Worm (Caenorhabditis elegans) whole organism, L4 larva: Measurements from ENCODE around the gene F29A7.6.
A peak's percentile ranks its signal among the peaks of the same experiment; 100 is the strongest.

Experiments
- F10B5.3 ChIP-seq: sonication (generic microtip); optimal IDR thresholded peaks from 2 replicates; lab custom pipeline; 2016; ENCODE audit warnings: mild to moderate bottlenecking, missing genetic modification characterization, missing compliant biosample characterization
- F37D6.2 ChIP-seq: sonication (generic microtip); optimal IDR thresholded peaks from 2 replicates; lab custom pipeline; 2016; ENCODE audit warnings: mild to moderate bottlenecking, missing genetic modification characterization, missing compliant biosample characterization
- F49E8.2 ChIP-seq: sonication (generic microtip); optimal IDR thresholded peaks from 2 replicates; lab custom pipeline; 2016; ENCODE audit warnings: missing compliant biosample characterization, mild to moderate bottlenecking, missing genetic modification characterization, borderline replicate concordance
- T20F7.1 ChIP-seq: fragments of 200-800 bp; sonication (Bioruptor generic); optimal IDR thresholded peaks from 2 replicates; lab custom pipeline; 2018; ENCODE audit warnings: mild to moderate bottlenecking, missing genetic modification characterization, missing compliant biosample characterization
- Y75B8A.6 ChIP-seq: fragments of 200-800 bp; sonication (Bioruptor generic); IDR thresholded peaks from 2 replicates; pipeline ENCODE4 v1.3.6; 2022; ENCODE audit warnings: missing genetic modification reagents, missing genetic modification characterization, missing compliant biosample characterization
- ZK546.5 ChIP-seq, 2 experiments: sonication (generic microtip); optimal IDR thresholded peaks; 2 replicates each; lab custom pipeline; 2017; ENCODE audit warnings: missing biosample characterization in 2 of 2, missing genetic modification characterization in 2 of 2
- aly-2 ChIP-seq: sonication (generic microtip); optimal IDR thresholded peaks from 2 replicates; lab custom pipeline; 2018; ENCODE audit warnings: missing biosample characterization, missing genetic modification characterization
- arid-1 ChIP-seq: fragments of 200-800 bp; sonication (Bioruptor generic); conservative IDR thresholded peaks from 2 replicates; pipeline ENCODE4 v1.3.6; 2022; ENCODE audit warnings: missing genetic modification reagents, missing genetic modification characterization, missing compliant biosample characterization
- attf-4 ChIP-seq: sonication (generic microtip); optimal IDR thresholded peaks from 3 replicates; lab custom pipeline; 2017; ENCODE audit warnings: missing biosample characterization, missing genetic modification characterization
- ceh-32 ChIP-seq: sonication (generic microtip); optimal IDR thresholded peaks from 2 replicates; lab custom pipeline; 2016; ENCODE audit warnings: mild to moderate bottlenecking, missing genetic modification characterization, missing compliant biosample characterization; ENCODE audit not compliant: poor library complexity
- ceh-44 ChIP-seq: fragments of 200-800 bp; sonication (Bioruptor generic); IDR thresholded peaks from 2 replicates; pipeline ENCODE4 v1.3.6; 2022; ENCODE audit warnings: missing genetic modification reagents, missing genetic modification characterization, missing compliant biosample characterization
- ceh-62 ChIP-seq: sonication (generic microtip); optimal IDR thresholded peaks from 2 replicates; lab custom pipeline; 2017; ENCODE audit warnings: missing biosample characterization, missing genetic modification characterization
- ceh-82 ChIP-seq: sonication (generic microtip); optimal IDR thresholded peaks from 2 replicates; lab custom pipeline; 2017; ENCODE audit warnings: missing biosample characterization, missing genetic modification characterization
- ces-1 ChIP-seq: fragments of 150-350 bp; sonication (generic microtip); optimal IDR thresholded peaks from 4 replicates; lab custom pipeline; 2014; ENCODE audit warnings: missing biosample characterization, missing genetic modification reagents, missing genetic modification characterization
- ctbp-1 ChIP-seq: fragments of 200-800 bp; sonication (Bioruptor generic); IDR thresholded peaks from 2 replicates; pipeline ENCODE4 v1.3.6; 2022; ENCODE audit warnings: missing genetic modification reagents, missing genetic modification characterization, missing compliant biosample characterization
- daf-19 ChIP-seq: fragments of 200-800 bp; sonication (Bioruptor generic); conservative IDR thresholded peaks from 2 replicates; pipeline ENCODE4 v1.3.6; 2022; ENCODE audit warnings: missing genetic modification characterization, missing compliant biosample characterization
- dmd-6 ChIP-seq: fragments of 200-800 bp; sonication (Bioruptor generic); IDR thresholded peaks from 2 replicates; pipeline ENCODE4 v1.3.6; 2022; ENCODE audit warnings: missing genetic modification reagents, missing genetic modification characterization, missing compliant biosample characterization
- dmd-8 ChIP-seq: fragments of 200-800 bp; sonication (Bioruptor generic); IDR thresholded peaks from 2 replicates; pipeline ENCODE4 v1.3.6; 2022; ENCODE audit warnings: missing genetic modification characterization, missing compliant biosample characterization
- duxl-1 ChIP-seq: sonication (generic microtip); optimal IDR thresholded peaks from 2 replicates; lab custom pipeline; 2016; ENCODE audit warnings: mild to moderate bottlenecking, missing genetic modification characterization, moderate library complexity, missing compliant biosample characterization; ENCODE audit not compliant: poor library complexity
- dve-1 ChIP-seq: sonication (generic microtip); optimal IDR thresholded peaks from 2 replicates; lab custom pipeline; 2017; ENCODE audit warnings: antibody characterized with exemption, mild to moderate bottlenecking, missing genetic modification characterization, missing compliant biosample characterization; ENCODE audit not compliant: insufficient read depth
- fkh-10 ChIP-seq: fragments of 150-350 bp; optimal IDR thresholded peaks from 2 replicates; lab custom pipeline; 2014; ENCODE audit warnings: missing biosample characterization, missing genetic modification reagents, missing genetic modification characterization
- gei-8 ChIP-seq: fragments of 200-800 bp; sonication (Bioruptor generic); optimal IDR thresholded peaks from 2 replicates; lab custom pipeline; 2018; ENCODE audit warnings: mild to moderate bottlenecking, missing genetic modification characterization, missing compliant biosample characterization
- hif-1 ChIP-seq, 2 experiments: sonication (generic microtip); optimal IDR thresholded peaks; 2 replicates each; lab custom pipeline; 2016 to 2017; ENCODE audit warnings: missing compliant biosample characterization in 2 of 2, missing genetic modification characterization in 2 of 2, missing genetic modification reagents in 2 of 2, missing genotype in 2 of 2, mild to moderate bottlenecking in 1 of 2
- hmg-1.1 ChIP-seq: fragments of 200-800 bp; sonication (Bioruptor generic); IDR thresholded peaks from 2 replicates; pipeline ENCODE4 v1.3.6; 2022; ENCODE audit warnings: missing genetic modification reagents, missing genetic modification characterization, missing compliant biosample characterization
- lim-7 ChIP-seq: fragments of 200-800 bp; sonication (Bioruptor generic); IDR thresholded peaks from 2 replicates; pipeline ENCODE4 v1.3.6; 2022; ENCODE audit warnings: missing genetic modification characterization, missing compliant biosample characterization
- lin-15B ChIP-seq: fragments of 150-350 bp; sonication (generic microtip); optimal IDR thresholded peaks from 3 replicates; lab custom pipeline; 2014; ENCODE audit warnings: missing biosample characterization, missing genetic modification characterization
- lin-29 ChIP-seq: fragments of 200-800 bp; sonication (Bioruptor generic); IDR thresholded peaks from 2 replicates; pipeline ENCODE4 v1.3.6; 2022; ENCODE audit warnings: missing genetic modification reagents, missing genetic modification characterization, missing compliant biosample characterization
- lin-38 ChIP-seq: fragments of 200-800 bp; sonication (Bioruptor generic); IDR thresholded peaks from 2 replicates; pipeline ENCODE4 v1.3.6; 2022; ENCODE audit warnings: missing genetic modification reagents, missing genetic modification characterization, missing compliant biosample characterization
- lin-39 ChIP-seq: fragments of 150-350 bp; optimal IDR thresholded peaks from 2 replicates; lab custom pipeline; 2014; ENCODE audit warnings: missing biosample characterization, missing genetic modification reagents, missing genetic modification characterization
- lir-3 ChIP-seq: sonication (generic microtip); optimal IDR thresholded peaks from 2 replicates; lab custom pipeline; 2016; ENCODE audit warnings: mild to moderate bottlenecking, missing genetic modification characterization, missing compliant biosample characterization
- madf-5 ChIP-seq, 2 experiments: fragments of 200-800 bp; sonication (Bioruptor generic); IDR thresholded peaks; 2 replicates each; pipeline ENCODE4 v1.3.6; 2022; ENCODE audit warnings: missing compliant biosample characterization in 2 of 2, missing genetic modification characterization in 2 of 2
- mdl-1 ChIP-seq, 2 experiments: fragments of 150-350 bp in 1 of 2; sonication (generic microtip) in 1 of 2; optimal IDR thresholded peaks; 2 replicates each; lab custom pipeline; 2014 to 2017; ENCODE audit warnings: missing biosample characterization in 2 of 2, missing genetic modification characterization in 2 of 2
- nhr-102 ChIP-seq: sonication (generic microtip); optimal IDR thresholded peaks from 2 replicates; lab custom pipeline; 2016; ENCODE audit warnings: mild to moderate bottlenecking, missing genetic modification characterization, moderate library complexity, missing compliant biosample characterization
- nhr-11 ChIP-seq: fragments of 150-350 bp; optimal IDR thresholded peaks from 2 replicates; lab custom pipeline; 2014; ENCODE audit warnings: missing biosample characterization, missing genetic modification characterization
- nhr-111 ChIP-seq: fragments of 200-800 bp; sonication (Bioruptor generic); optimal IDR thresholded peaks from 2 replicates; lab custom pipeline; 2018; ENCODE audit warnings: mild to moderate bottlenecking, missing genetic modification characterization, missing compliant biosample characterization
- nhr-28 ChIP-seq: fragments of 150-350 bp; optimal IDR thresholded peaks from 2 replicates; lab custom pipeline; 2014; ENCODE audit warnings: missing biosample characterization, missing genetic modification characterization
- nhr-42 ChIP-seq: fragments of 200-800 bp; sonication (Bioruptor generic); IDR thresholded peaks from 2 replicates; pipeline ENCODE4 v1.3.6; 2022; ENCODE audit warnings: missing genetic modification characterization, missing compliant biosample characterization
- nhr-48 ChIP-seq: sonication (generic microtip); optimal IDR thresholded peaks from 2 replicates; lab custom pipeline; 2016; ENCODE audit warnings: mild to moderate bottlenecking, missing genetic modification characterization, missing compliant biosample characterization
- nhr-77 ChIP-seq: fragments of 150-350 bp; optimal IDR thresholded peaks from 2 replicates; lab custom pipeline; 2014; ENCODE audit warnings: missing biosample characterization, missing genetic modification characterization
- pha-4 ChIP-seq, 2 experiments: fragments of 150-350 bp in 1 of 2; fragments of 200-800 bp in 1 of 2; sonication (Bioruptor generic) in 1 of 2; IDR thresholded peaks in 1 of 2; optimal IDR thresholded peaks in 1 of 2; 2 replicates each; pipeline versions ENCODE4 v1.3.6 to Lab custom; 2014 to 2022; ENCODE audit warnings: missing genetic modification characterization in 2 of 2, missing genetic modification reagents in 2 of 2, missing biosample characterization in 1 of 2, missing compliant biosample characterization in 1 of 2
- snpc-1.2 ChIP-seq: fragments of 200-800 bp; sonication (Bioruptor generic); IDR thresholded peaks from 2 replicates; pipeline ENCODE4 v1.3.6; 2022; ENCODE audit warnings: missing genetic modification reagents, missing genetic modification characterization, missing compliant biosample characterization
- snpc-4 ChIP-seq: fragments of 150-350 bp; optimal IDR thresholded peaks from 2 replicates; lab custom pipeline; 2014; ENCODE audit warnings: missing biosample characterization, missing genetic modification characterization
- spr-1 ChIP-seq: sonication (generic microtip); optimal IDR thresholded peaks from 2 replicates; lab custom pipeline; 2016; ENCODE audit warnings: mild to moderate bottlenecking, missing genetic modification characterization, missing compliant biosample characterization
- vab-7 ChIP-seq: fragments of 200-800 bp; sonication (Bioruptor generic); IDR thresholded peaks from 2 replicates; pipeline ENCODE4 v1.3.6; 2022; ENCODE audit warnings: missing genetic modification reagents, missing genetic modification characterization, missing compliant biosample characterization
- zag-1 ChIP-seq: fragments of 150-350 bp; optimal IDR thresholded peaks from 2 replicates; lab custom pipeline; 2014; ENCODE audit warnings: missing biosample characterization, missing genetic modification characterization
- zfp-2 ChIP-seq: sonication (generic microtip); optimal IDR thresholded peaks from 2 replicates; lab custom pipeline; 2016; ENCODE audit warnings: mild to moderate bottlenecking, missing genetic modification characterization, missing compliant biosample characterization
- zfp-3 ChIP-seq: fragments of 200-800 bp; sonication (Bioruptor generic); conservative IDR thresholded peaks from 2 replicates; pipeline ENCODE4 v1.3.6; 2022; ENCODE audit warnings: missing genetic modification reagents, missing genetic modification characterization, missing compliant biosample characterization
- zip-11 ChIP-seq: fragments of 200-800 bp; sonication (Bioruptor generic); IDR thresholded peaks from 2 replicates; pipeline ENCODE4 v1.3.6; 2022; ENCODE audit warnings: missing genetic modification characterization, missing compliant biosample characterization
- zip-2 ChIP-seq: fragments of 150-350 bp; optimal IDR thresholded peaks from 2 replicates; lab custom pipeline; 2014; ENCODE audit warnings: missing biosample characterization, missing genetic modification characterization
- ztf-11 ChIP-seq: fragments of 150-350 bp; optimal IDR thresholded peaks from 2 replicates; lab custom pipeline; 2014; ENCODE audit warnings: missing biosample characterization, missing genetic modification characterization

F29A7.6 gene

DNA sequence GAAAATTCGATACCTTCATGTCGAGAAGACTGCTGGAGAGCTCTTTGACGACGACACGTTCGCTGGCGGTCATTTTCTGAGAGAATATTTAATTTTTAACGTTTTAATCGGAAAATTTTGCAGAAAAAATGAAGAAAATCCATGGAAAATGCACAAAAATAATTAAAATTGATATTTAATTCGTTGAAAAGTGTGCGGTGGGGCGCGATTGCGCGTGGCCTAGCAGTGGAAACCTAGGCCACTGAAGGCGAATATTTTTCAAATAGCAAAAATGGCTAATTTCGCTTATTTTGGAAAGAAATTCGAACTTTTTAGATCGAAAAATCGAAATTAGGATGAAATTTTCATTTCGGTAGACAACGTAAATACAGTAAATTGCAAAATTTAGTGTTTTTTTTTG is at the start of gene F29A7.6 (continued):
- TF ChIP-seq lir-3 (tag; lab: Kevin White, UChicago) (no peak), ZK546.5 (tag; optimal IDR thresholded peaks at IDR 0.05; lab: Kevin White, UChicago) (no peak), arid-1 (GFP tag; lab: Robert Waterston, UW) (no peak), lin-29 (GFP tag; lab: Robert Waterston, UW) (no peak), zag-1 (no peak), nhr-28 (tag; lab: Kevin White, UChicago) (peak; percentile 12), madf-5 (GFP tag; IDR thresholded peaks at IDR 0.05; lab: Robert Waterston, UW) (no peak), mdl-1 (tag; optimal IDR thresholded peaks at IDR 0.05; lab: Kevin White, UChicago) (no peak), snpc-1.2 (GFP tag; lab: Robert Waterston, UW) (no peak), pha-4 (GFP tag; IDR thresholded peaks at IDR 0.05; lab: Robert Waterston, UW) (no peak), pha-4 (tag; optimal IDR thresholded peaks at IDR 0.05; lab: Kevin White, UChicago) (no peak), zip-11 (GFP tag; lab: Robert Waterston, UW) (no peak), lin-39 (tag; lab: Kevin White, UChicago) (no peak), zfp-2 (tag; lab: Kevin White, UChicago) (no peak), zip-2 (tag; lab: Kevin White, UChicago) (no peak), spr-1 (tag; lab: Kevin White, UChicago) (no peak), nhr-77 (tag; lab: Kevin White, UChicago) (no peak), ztf-11 (no peak), aly-2 (tag; lab: Kevin White, UChicago) (no peak), lin-38 (GFP tag; lab: Robert Waterston, UW) (peak; percentile 98), lin-15B (tag; lab: Kevin White, UChicago) (no peak), vab-7 (GFP tag; lab: Robert Waterston, UW) (no peak), hmg-1.1 (GFP tag; lab: Robert Waterston, UW) (no peak), zfp-3 (GFP tag; lab: Robert Waterston, UW) (no peak), F10B5.3 (tag; lab: Kevin White, UChicago) (no peak), nhr-11 (peak; percentile 10), nhr-42 (GFP tag; lab: Robert Waterston, UW) (no peak), dmd-6 (peak; percentile 50; the same call in 1 of the 2 replicates), snpc-4 (tag; lab: Kevin White, UChicago) (no peak), nhr-48 (no peak), F49E8.2 (tag; lab: Kevin White, UChicago) (peak; percentile 10), ces-1 (GFP tag; lab: Kevin White, UChicago) (no peak), ceh-82 (tag; lab: Kevin White, UChicago) (no peak), ctbp-1 (GFP tag; lab: Robert Waterston, UW) (no peak), ceh-32 (tag; lab: Kevin White, UChicago) (no peak), hif-1 (tag; optimal IDR thresholded peaks at IDR 0.05; lab: Kevin White, UChicago) (peak in 1 of 2 experiments; percentile 80), dve-1 (tag; lab: Kevin White, UChicago) (no peak), attf-4 (tag; lab: Kevin White, UChicago) (no peak), nhr-102 (no peak), Y75B8A.6 (no peak), T20F7.1 (GFP tag; lab: Kevin White, UChicago) (no peak), nhr-111 (GFP tag; lab: Kevin White, UChicago) (no peak), ceh-62 (tag; lab: Kevin White, UChicago) (no peak), lim-7 (GFP tag; lab: Robert Waterston, UW) (no peak), ceh-44 (GFP tag; lab: Robert Waterston, UW) (no peak), fkh-10 (GFP tag; lab: Kevin White, UChicago) (no peak), dmd-8 (GFP tag; lab: Robert Waterston, UW) (no peak), gei-8 (GFP tag; lab: Kevin White, UChicago) (no peak), F37D6.2 (tag; lab: Kevin White, UChicago) (no peak), daf-19 (no peak), duxl-1 (tag; lab: Kevin White, UChicago) (no peak)
